Fruit fly (Drosophila melanogaster) whole organism, embryonic: ENCODE results near the gene Drep4.

Experiments
- B-H2 ChIP-seq: fragments of 200-800 bp; sonication (Bioruptor generic); optimal IDR thresholded peaks from 2 replicates; lab custom pipeline; 2018; ENCODE audit warnings: missing biosample characterization, mild to moderate bottlenecking, missing genetic modification characterization
- CG10274 ChIP-seq: fragments of 200-800 bp; sonication (Bioruptor generic); optimal IDR thresholded peaks from 3 replicates; lab custom pipeline; 2017; ENCODE audit warnings: missing biosample characterization, mild to moderate bottlenecking, missing genetic modification characterization
- CG11247 ChIP-seq: fragments of 200-800 bp; sonication (Bioruptor generic); IDR thresholded peaks from 2 replicates; pipeline ENCODE4 v1.3.6; 2022; ENCODE audit warnings: missing biosample characterization, missing genetic modification characterization
- CG14667 ChIP-seq: fragments of 200-800 bp; sonication (Bioruptor generic); IDR thresholded peaks from 2 replicates; pipeline ENCODE4 v1.3.6; 2022; ENCODE audit warnings: missing biosample characterization, missing genetic modification characterization
- CG15601 ChIP-seq: fragments of 200-800 bp; sonication (Bioruptor generic); optimal IDR thresholded peaks from 3 replicates; lab custom pipeline; 2019; ENCODE audit warnings: missing biosample characterization, mild to moderate bottlenecking, missing genetic modification characterization, moderate library complexity
- CG17361 ChIP-seq: fragments of 200-800 bp; sonication (Bioruptor generic); IDR thresholded peaks from 3 replicates; pipeline ENCODE4 v1.3.6; 2022; ENCODE audit warnings: missing biosample characterization, missing genetic modification characterization
- CG18011 ChIP-seq: fragments of 200-800 bp; sonication (Bioruptor generic); optimal IDR thresholded peaks from 2 replicates; lab custom pipeline; 2017; ENCODE audit warnings: missing biosample characterization, missing genetic modification characterization, mild to moderate bottlenecking, moderate library complexity, missing genotype
- CG18599 ChIP-seq: fragments of 200-800 bp; sonication (Bioruptor generic); optimal IDR thresholded peaks from 3 replicates; lab custom pipeline; 2017; ENCODE audit warnings: missing biosample characterization, missing genetic modification characterization, mild to moderate bottlenecking, moderate library complexity, missing genetic modification reagents
- CG3163 ChIP-seq: fragments of 200-800 bp; sonication (Bioruptor generic); optimal IDR thresholded peaks from 3 replicates; lab custom pipeline; 2016; ENCODE audit warnings: missing biosample characterization, missing genetic modification characterization
- CG4404 ChIP-seq: fragments of 200-800 bp; sonication (Bioruptor generic); IDR thresholded peaks from 2 replicates; pipeline ENCODE4 v1.3.6; 2022; ENCODE audit warnings: missing biosample characterization, missing genetic modification characterization
- CG4617 ChIP-seq: fragments of 200-800 bp; sonication (Bioruptor generic); optimal IDR thresholded peaks from 3 replicates; lab custom pipeline; 2016; ENCODE audit warnings: missing biosample characterization, missing genetic modification characterization, borderline replicate concordance
- CG5180 ChIP-seq: fragments of 200-800 bp; sonication (Bioruptor generic); optimal IDR thresholded peaks from 3 replicates; lab custom pipeline; 2017; ENCODE audit warnings: missing biosample characterization, missing genetic modification characterization, mild to moderate bottlenecking, moderate library complexity, missing genetic modification reagents
- CG6654 ChIP-seq: fragments of 200-800 bp; sonication (Bioruptor generic); optimal IDR thresholded peaks from 2 replicates; lab custom pipeline; 2017; ENCODE audit warnings: missing biosample characterization, mild to moderate bottlenecking, missing genetic modification characterization
- CG8089 ChIP-seq: fragments of 200-800 bp; sonication (Bioruptor generic); optimal IDR thresholded peaks from 3 replicates; lab custom pipeline; 2016; ENCODE audit warnings: missing biosample characterization, missing genetic modification characterization
- Dbx ChIP-seq: fragments of 200-800 bp; sonication (Bioruptor generic); IDR thresholded peaks from 3 replicates; pipeline ENCODE4 v1.3.6; 2022; ENCODE audit warnings: missing biosample characterization, missing genetic modification characterization
- Dfd ChIP-seq, 2 experiments: fragments of >200 bp; optimal IDR thresholded peaks; 2 replicates each; lab custom pipeline; 2017; ENCODE audit warnings: missing biosample characterization in 2 of 2, missing genetic modification characterization in 2 of 2
- Drgx ChIP-seq: fragments of 200-800 bp; sonication (Bioruptor generic); IDR thresholded peaks from 2 replicates; pipeline ENCODE4 v1.3.6; 2022; ENCODE audit warnings: missing biosample characterization, missing genetic modification characterization
- Elba2 ChIP-seq: fragments of 200-800 bp; sonication (Bioruptor generic); optimal IDR thresholded peaks from 3 replicates; lab custom pipeline; 2016; ENCODE audit warnings: missing biosample characterization, missing genetic modification characterization
- Ets65A ChIP-seq: fragments of 200-800 bp; sonication (Bioruptor generic); peaks from one replicate; lab custom pipeline; 2016; ENCODE audit warnings: missing biosample characterization, missing genetic modification characterization
- Jarid2 ChIP-seq: fragments of 200-800 bp; sonication (Bioruptor generic); optimal IDR thresholded peaks from 3 replicates; lab custom pipeline; 2017; ENCODE audit warnings: mild to moderate bottlenecking, missing biosample characterization, missing genetic modification reagents, missing genetic modification characterization
- Med ChIP-seq: fragments of 200-800 bp; sonication (Bioruptor generic); peaks from one replicate; lab custom pipeline; 2016; ENCODE audit warnings: missing biosample characterization, missing genetic modification characterization, mild to moderate bottlenecking, inconsistent platforms, moderate library complexity
- Mes4 ChIP-seq: fragments of 200-800 bp; sonication (Bioruptor generic); optimal IDR thresholded peaks from 2 replicates; lab custom pipeline; 2016; ENCODE audit warnings: missing biosample characterization, missing genetic modification characterization
- Mrtf ChIP-seq: fragments of 200-800 bp; sonication (Bioruptor generic); IDR thresholded peaks from 3 replicates; pipeline ENCODE4 v1.3.6; 2022; ENCODE audit warnings: missing biosample characterization, missing genetic modification characterization
- Myb ChIP-seq: fragments of 200-800 bp; sonication (Bioruptor generic); optimal IDR thresholded peaks from 2 replicates; lab custom pipeline; 2016; ENCODE audit warnings: missing biosample characterization, missing genetic modification characterization
- Six4 ChIP-seq: fragments of 200-800 bp; sonication (Bioruptor generic); optimal IDR thresholded peaks from 2 replicates; lab custom pipeline; 2016; ENCODE audit warnings: missing biosample characterization, missing genetic modification characterization
- amos ChIP-seq: fragments of 200-800 bp; sonication (Bioruptor generic); IDR thresholded peaks from 2 replicates; pipeline ENCODE4 v1.3.6; 2022; ENCODE audit warnings: missing biosample characterization, missing genetic modification characterization; ENCODE audit not compliant: partially characterized antibody
- chinmo ChIP-seq: fragments of 200-800 bp; sonication (Bioruptor generic); IDR thresholded peaks from 4 replicates; pipeline ENCODE4 v1.3.6; 2022; ENCODE audit warnings: missing biosample characterization, missing genetic modification characterization; ENCODE audit not compliant: partially characterized antibody
- cwo ChIP-seq: fragments of 200-800 bp; sonication (Bioruptor generic); optimal IDR thresholded peaks from 3 replicates; lab custom pipeline; 2017; ENCODE audit warnings: missing biosample characterization, missing genetic modification characterization, mild to moderate bottlenecking, moderate library complexity, missing genetic modification reagents
- disco-r ChIP-seq: fragments of 200-800 bp; sonication (Bioruptor generic); optimal IDR thresholded peaks from 2 replicates; lab custom pipeline; 2016; ENCODE audit warnings: missing biosample characterization, missing genetic modification characterization
- gem ChIP-seq: fragments of 200-800 bp; sonication (Bioruptor generic); optimal IDR thresholded peaks from 2 replicates; lab custom pipeline; 2019; ENCODE audit warnings: missing biosample characterization, mild to moderate bottlenecking, missing genetic modification characterization, moderate library complexity
- hth ChIP-seq: fragments of >200 bp; optimal IDR thresholded peaks from 2 replicates; lab custom pipeline; 2017; ENCODE audit warnings: inconsistent platforms
- insv ChIP-seq, 2 experiments: fragments of 200-800 bp; sonication (Bioruptor generic); optimal IDR thresholded peaks; 3 replicates each; lab custom pipeline; 2016 to 2018; ENCODE audit warnings: missing biosample characterization in 2 of 2, missing genetic modification characterization in 2 of 2
- lbe ChIP-seq: fragments of 200-800 bp; sonication (Bioruptor generic); optimal IDR thresholded peaks from 2 replicates; lab custom pipeline; 2016; ENCODE audit warnings: missing biosample characterization, mild to moderate bottlenecking, missing genetic modification characterization
- lilli ChIP-seq: fragments of 200-800 bp; sonication (Bioruptor generic); optimal IDR thresholded peaks from 3 replicates; lab custom pipeline; 2016; ENCODE audit warnings: missing biosample characterization, missing genetic modification characterization
- oc ChIP-seq: fragments of 200-800 bp; sonication (Bioruptor generic); optimal IDR thresholded peaks from 2 replicates; lab custom pipeline; 2018; ENCODE audit warnings: missing biosample characterization, mild to moderate bottlenecking, missing genetic modification characterization, moderate library complexity
- p53 ChIP-seq: fragments of 200-800 bp; sonication (Bioruptor generic); optimal IDR thresholded peaks from 2 replicates; lab custom pipeline; 2016; ENCODE audit warnings: missing biosample characterization, missing genetic modification characterization
- pan ChIP-seq, 4 experiments: fragments of >200 bp in 3 of 4; fragments of 200-800 bp in 1 of 4; sonication (Bioruptor generic) in 1 of 4; optimal IDR thresholded peaks in 3 of 4; IDR thresholded peaks in 1 of 4; 2 replicates each; pipeline versions ENCODE4 v1.3.6 to Lab custom; 2017 to 2022; ENCODE audit warnings: missing biosample characterization in 2 of 4, missing genetic modification characterization in 2 of 4, mixed read lengths in 1 of 4
- pfk ChIP-seq: fragments of 200-800 bp; sonication (Bioruptor generic); optimal IDR thresholded peaks from 2 replicates; lab custom pipeline; 2018; ENCODE audit warnings: missing biosample characterization, mild to moderate bottlenecking, missing genetic modification characterization, moderate library complexity
- pros ChIP-seq: fragments of 200-800 bp; sonication (Bioruptor generic); optimal IDR thresholded peaks from 3 replicates; lab custom pipeline; 2019; ENCODE audit warnings: missing biosample characterization, mild to moderate bottlenecking, missing genetic modification characterization, moderate library complexity
- pum ChIP-seq: fragments of 200-800 bp; sonication (Bioruptor generic); optimal IDR thresholded peaks from 2 replicates; lab custom pipeline; 2016; ENCODE audit warnings: missing biosample characterization, missing genetic modification characterization
- pzg ChIP-seq: fragments of 200-800 bp; sonication (Bioruptor generic); optimal IDR thresholded peaks from 3 replicates; lab custom pipeline; 2018; ENCODE audit warnings: missing biosample characterization, mild to moderate bottlenecking, missing genetic modification characterization, moderate library complexity
- row ChIP-seq: fragments of 200-800 bp; sonication (Bioruptor generic); IDR thresholded peaks from 3 replicates; pipeline ENCODE4 v1.3.6; 2022; ENCODE audit warnings: missing biosample characterization, missing genetic modification characterization
- sc ChIP-seq, 3 experiments: fragments of >200 bp in 2 of 3; fragments of 200-800 bp in 1 of 3; sonication (Bioruptor generic) in 1 of 3; optimal IDR thresholded peaks; 2 replicates in 2 of 3; 3 replicates in 1 of 3; lab custom pipeline; 2017; ENCODE audit warnings: mild to moderate bottlenecking in 1 of 3, missing biosample characterization in 1 of 3, missing genetic modification characterization in 1 of 3, missing genetic modification reagents in 1 of 3
- sens ChIP-seq: fragments of 200-800 bp; sonication (Bioruptor generic); peaks from one replicate; lab custom pipeline; 2016; ENCODE audit warnings: missing biosample characterization, missing genetic modification characterization
- shn ChIP-seq: fragments of 200-800 bp; sonication (Bioruptor generic); optimal IDR thresholded peaks from 3 replicates; lab custom pipeline; 2016; ENCODE audit warnings: missing biosample characterization, missing genetic modification characterization
- twi ChIP-seq: fragments of 200-800 bp; optimal IDR thresholded peaks from 2 replicates; lab custom pipeline; 2019; ENCODE audit warnings: missing biosample characterization, mild to moderate bottlenecking, missing genetic modification characterization, moderate library complexity
- tx ChIP-seq: fragments of 200-800 bp; sonication (Bioruptor generic); optimal IDR thresholded peaks from 2 replicates; lab custom pipeline; 2016; ENCODE audit warnings: missing biosample characterization, missing genetic modification characterization

Drep4 gene

DNA sequence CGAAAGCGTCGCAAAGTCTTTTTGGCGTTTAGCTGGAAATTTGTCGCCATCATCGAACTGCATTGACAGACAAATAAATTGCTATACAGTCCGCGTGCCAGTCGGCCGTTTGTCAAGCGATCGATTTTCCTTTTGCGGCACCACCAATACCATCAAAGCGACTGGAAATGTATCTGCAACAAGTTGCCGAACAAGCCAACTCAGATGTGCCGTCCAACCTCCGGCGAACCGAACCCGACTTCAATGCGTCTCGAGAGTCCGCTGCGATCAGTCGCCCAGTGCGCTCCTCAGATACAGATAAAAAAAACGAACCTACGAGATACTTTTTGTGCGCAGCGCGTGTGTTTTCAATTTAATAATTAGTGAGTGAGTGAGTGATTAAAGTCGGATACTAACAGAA lies 19.6 kb downstream of the Drep4 start (continued):
- TF ChIP-seq Dfd (GFP tag; optimal IDR thresholded peaks at IDR 0.05; lab: Kevin White, UChicago) (no peak), lbe (GFP tag; lab: Kevin White, UChicago) (no peak), CG5180 (GFP tag; lab: Kevin White, UChicago) (peak; percentile 87), p53 (no peak), pum (GFP tag; lab: Kevin White, UChicago) (no peak), CG14667 (no peak), pan (optimal IDR thresholded peaks at IDR 0.05; lab: Kevin White, UChicago) (no peak), pan (GFP tag; optimal IDR thresholded peaks at IDR 0.05 in 1 of 2, IDR thresholded peaks at IDR 0.05 in 1 of 2) (no peak), pzg (no peak), sc (optimal IDR thresholded peaks at IDR 0.05; lab: Kevin White, UChicago) (no peak), sc (GFP tag; optimal IDR thresholded peaks at IDR 0.05; lab: Kevin White, UChicago) (no peak), CG4617 (no peak), cwo (GFP tag; lab: Kevin White, UChicago) (no peak), disco-r (no peak), Jarid2 (GFP tag; lab: Kevin White, UChicago) (peak; percentile 13), chinmo (GFP tag; lab: Robert Waterston, UW) (no peak), oc (tag; lab: Kevin White, UChicago) (no peak), CG6654 (GFP tag; lab: Kevin White, UChicago) (no peak), CG15601 (tag; lab: Kevin White, UChicago) (peak; percentile 5), Six4 (GFP tag; lab: Kevin White, UChicago) (no peak), lilli (GFP tag; lab: Kevin White, UChicago) (no peak), shn (GFP tag; lab: Kevin White, UChicago) (no peak), Drgx (GFP tag; lab: Robert Waterston, UW) (peak; percentile 43; the same call in 1 of the 2 replicates), CG8089 (GFP tag; lab: Kevin White, UChicago) (no peak), CG18011 (GFP tag; lab: Kevin White, UChicago) (no peak), Med (peak; percentile 22), pros (GFP tag; lab: Kevin White, UChicago) (no peak), CG3163 (GFP tag; lab: Kevin White, UChicago) (no peak), tx (GFP tag; lab: Kevin White, UChicago) (no peak), CG11247 (GFP tag; lab: Robert Waterston, UW) (no peak), sens (GFP tag; lab: Kevin White, UChicago) (peak; percentile 55), pfk (GFP tag; lab: Kevin White, UChicago) (no peak), Ets65A (GFP tag; lab: Kevin White, UChicago) (peak; percentile 83), CG18599 (GFP tag; lab: Kevin White, UChicago) (no peak), CG4404 (GFP tag; lab: Robert Waterston, UW) (no peak), amos (no peak), twi (no peak), row (GFP tag; lab: Robert Waterston, UW) (0 out of 3 replicates have a peak, but pooled peaks have one; percentile 21), gem (tag; lab: Kevin White, UChicago) (no peak), CG10274 (GFP tag; lab: Kevin White, UChicago) (no peak), hth (lab: Kevin White, UChicago) (no peak)

dm6 chr2L:13265776-13266175 lies 20.5 kb downstream of the Drep4 start, which contains the start of gene CG31848:
Gene CG31848 (minus strand): TSS chr2L:13265876.
- TF ChIP-seq Elba2, result no peak
- no peak for TF ChIP-seq Mrtf (GFP tag; lab: Robert Waterston, UW)
- no peak for TF ChIP-seq Dbx (GFP tag; lab: Robert Waterston, UW)
- TF ChIP-seq Mes4 (GFP tag; lab: Kevin White, UChicago), result no peak
- no peak for TF ChIP-seq B-H2 (GFP tag; lab: Kevin White, UChicago)
- TF ChIP-seq Myb (GFP tag; lab: Kevin White, UChicago), result no peak
- TF ChIP-seq insv (GFP tag; optimal IDR thresholded peaks at IDR 0.05; lab: Kevin White, UChicago), result no peak
- no peak for TF ChIP-seq CG17361 (GFP tag; lab: Robert Waterston, UW)
